Fruit fly (Drosophila melanogaster) whole organism, wandering third instar larva: ENCODE measurements around the gene CG34355.

Source experiments
- Hnf4 ChIP-seq: fragments of 200-800 bp; sonication (Bioruptor generic); optimal IDR thresholded peaks from 2 replicates; lab custom pipeline; 2016; ENCODE audit warnings: missing biosample characterization, mild to moderate bottlenecking, missing genetic modification characterization
- Myc ChIP-seq: fragments of >200 bp; optimal IDR thresholded peaks from 2 replicates; lab custom pipeline; 2017
- Sp1 ChIP-seq: fragments of 200-800 bp; sonication (Bioruptor generic); optimal IDR thresholded peaks from 3 replicates; lab custom pipeline; 2019; ENCODE audit warnings: missing biosample characterization, mild to moderate bottlenecking, missing genetic modification characterization, moderate library complexity
- h ChIP-seq: fragments of 200-800 bp; sonication (Bioruptor generic); optimal IDR thresholded peaks from 3 replicates; lab custom pipeline; 2016; ENCODE audit warnings: missing biosample characterization, mild to moderate bottlenecking, missing genetic modification characterization
- psq ChIP-seq: fragments of 200-800 bp; sonication (Bioruptor generic); optimal IDR thresholded peaks from 3 replicates; lab custom pipeline; 2017; ENCODE audit warnings: missing biosample characterization, mild to moderate bottlenecking, missing genetic modification characterization, moderate library complexity

- TF ChIP-seq Sp1 (GFP tag; lab: Kevin White, UChicago) (no peak), psq (GFP tag; lab: Kevin White, UChicago) (no peak), h (GFP tag; lab: Kevin White, UChicago) (no peak), Myc (lab: Kevin White, UChicago) (no peak), Hnf4 (GFP tag; lab: Kevin White, UChicago) (no peak)
These were observed 98.9 kb downstream of the CG34355 start for dm6 chr3R:23902557-23902956.
